Worm (Caenorhabditis elegans): ENCODE measurements around the gene W02H5.2.

DNA sequence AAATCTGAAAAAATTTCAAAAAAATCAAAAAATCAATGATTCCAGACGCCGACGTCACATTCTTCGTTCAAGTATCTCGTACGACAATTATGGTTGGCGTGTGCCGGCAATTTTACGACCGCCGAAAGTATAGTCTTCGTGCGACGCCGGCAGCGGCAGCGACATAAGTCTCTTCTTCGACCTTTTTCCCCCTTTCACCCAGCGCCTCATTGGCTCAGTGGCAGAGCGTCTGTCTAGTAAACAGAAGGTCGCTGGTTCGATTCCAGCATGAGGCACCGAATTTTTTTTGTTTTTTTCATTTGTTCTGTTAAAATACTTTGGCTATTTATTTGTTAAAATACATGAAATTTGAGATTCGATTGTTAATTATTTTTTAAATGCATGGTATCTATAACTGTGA, 34.7 kb downstream of the W02H5.2 start:
- TF ChIP-seq W03F9.2 (tag; optimal IDR thresholded peaks at IDR 0.05) (no peak), dao-5 (tag; optimal IDR thresholded peaks at IDR 0.05) (no peak)

Measured in whole organism, L4/young adult.